Worm (Caenorhabditis elegans): Measurements from ENCODE around the gene F22E5.11.

DNA sequence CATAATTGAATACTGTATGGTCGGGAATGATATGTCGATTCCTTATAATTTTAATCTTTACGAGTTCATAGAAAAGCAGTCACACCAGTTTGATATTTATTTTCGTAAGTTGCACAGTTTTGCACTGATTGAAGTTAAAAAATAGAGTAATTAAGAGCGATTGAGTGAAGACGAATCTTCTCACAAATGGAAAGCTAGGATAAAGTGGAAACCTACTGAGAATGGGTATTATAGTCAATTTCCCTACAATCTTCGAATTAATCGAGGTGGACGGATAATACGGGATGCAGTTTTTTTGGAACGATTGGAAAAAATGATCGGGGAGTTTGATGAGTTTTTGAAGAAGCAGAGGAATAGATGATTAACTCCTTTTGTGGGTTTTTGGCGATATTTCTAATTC is 3.4 kb downstream of the F22E5.11 start, which contains the start of gene F22E5.23:
- no peak for TF ChIP-seq ztf-11 (tag; optimal IDR thresholded peaks at IDR 0.05)
- no peak for TF ChIP-seq lsy-2 (tag; optimal IDR thresholded peaks at IDR 0.05)
- no peak for TF ChIP-seq pha-4 (tag; optimal IDR thresholded peaks at IDR 0.05)
